Worm (Caenorhabditis elegans) whole organism, L4 larva: Measurements from ENCODE around the gene sdz-35.
A peak's percentile ranks its signal among the peaks of the same experiment; 100 is the strongest.
"Not testable (repeated sequence)": the region's sequence is repeated elsewhere in the genome, so short reads cannot be mapped to it uniquely, and the experiment has no call there.

Experiments used
- D1046.2 ChIP-seq: fragments of 200-800 bp; sonication (Bioruptor generic); IDR thresholded peaks from 2 replicates; pipeline ENCODE4 v1.3.6; 2022; ENCODE audit warnings: missing genetic modification characterization, missing compliant biosample characterization
- F26F4.8 ChIP-seq: fragments of 200-800 bp; sonication (Bioruptor generic); conservative IDR thresholded peaks from 2 replicates; pipeline ENCODE4 v1.3.6; 2022; ENCODE audit warnings: missing genetic modification characterization, missing compliant biosample characterization
- Y105C5A.15 ChIP-seq: fragments of 200-800 bp; sonication (Bioruptor generic); IDR thresholded peaks from 2 replicates; pipeline ENCODE4 v1.3.6; 2022; ENCODE audit warnings: missing genetic modification characterization, missing compliant biosample characterization
- aha-1 ChIP-seq: fragments of 150-350 bp; peaks from one replicate; lab custom pipeline; 2014; ENCODE audit warnings: missing biosample characterization, missing genetic modification characterization
- arid-1 ChIP-seq: fragments of 200-800 bp; sonication (Bioruptor generic); conservative IDR thresholded peaks from 2 replicates; pipeline ENCODE4 v1.3.6; 2022; ENCODE audit warnings: missing genetic modification reagents, missing genetic modification characterization, missing compliant biosample characterization
- ceh-82 ChIP-seq: sonication (generic microtip); optimal IDR thresholded peaks from 2 replicates; lab custom pipeline; 2017; ENCODE audit warnings: missing biosample characterization, missing genetic modification characterization
- ces-1 ChIP-seq: fragments of 150-350 bp; sonication (generic microtip); optimal IDR thresholded peaks from 4 replicates; lab custom pipeline; 2014; ENCODE audit warnings: missing biosample characterization, missing genetic modification reagents, missing genetic modification characterization
- daf-16 ChIP-seq, 3 experiments: sonication (generic microtip); optimal IDR thresholded peaks; 2 replicates each; lab custom pipeline; 2016 to 2017; ENCODE audit warnings: missing genetic modification characterization in 3 of 3, missing genetic modification reagents in 3 of 3, mild to moderate bottlenecking in 2 of 3, missing compliant biosample characterization in 2 of 3, missing biosample characterization in 1 of 3, moderate library complexity in 1 of 3
- dmd-6 ChIP-seq: fragments of 200-800 bp; sonication (Bioruptor generic); IDR thresholded peaks from 2 replicates; pipeline ENCODE4 v1.3.6; 2022; ENCODE audit warnings: missing genetic modification reagents, missing genetic modification characterization, missing compliant biosample characterization
- dpl-1 ChIP-seq: fragments of 150-350 bp; optimal IDR thresholded peaks from 2 replicates; lab custom pipeline; 2014; ENCODE audit warnings: missing biosample characterization, missing genetic modification reagents, missing genetic modification characterization
- duxl-1 ChIP-seq: sonication (generic microtip); optimal IDR thresholded peaks from 2 replicates; lab custom pipeline; 2016; ENCODE audit warnings: mild to moderate bottlenecking, missing genetic modification characterization, moderate library complexity, missing compliant biosample characterization; ENCODE audit not compliant: poor library complexity
- dve-1 ChIP-seq: sonication (generic microtip); optimal IDR thresholded peaks from 2 replicates; lab custom pipeline; 2017; ENCODE audit warnings: antibody characterized with exemption, mild to moderate bottlenecking, missing genetic modification characterization, missing compliant biosample characterization; ENCODE audit not compliant: insufficient read depth
- egl-43 ChIP-seq: fragments of 200-800 bp; sonication (Bioruptor generic); IDR thresholded peaks from 2 replicates; pipeline ENCODE4 v1.3.6; 2022; ENCODE audit warnings: missing genetic modification reagents, missing genetic modification characterization, missing compliant biosample characterization
- hlh-30 ChIP-seq: sonication (generic microtip); optimal IDR thresholded peaks from 2 replicates; lab custom pipeline; 2017; ENCODE audit warnings: antibody characterized with exemption, mild to moderate bottlenecking, missing genetic modification characterization, missing compliant biosample characterization; ENCODE audit not compliant: insufficient read depth
- lin-29 ChIP-seq: fragments of 200-800 bp; sonication (Bioruptor generic); IDR thresholded peaks from 2 replicates; pipeline ENCODE4 v1.3.6; 2022; ENCODE audit warnings: missing genetic modification reagents, missing genetic modification characterization, missing compliant biosample characterization
- mdl-1 ChIP-seq, 2 experiments: fragments of 150-350 bp in 1 of 2; sonication (generic microtip) in 1 of 2; optimal IDR thresholded peaks; 2 replicates each; lab custom pipeline; 2014 to 2017; ENCODE audit warnings: missing biosample characterization in 2 of 2, missing genetic modification characterization in 2 of 2
- mes-2 ChIP-seq: sonication (generic microtip); optimal IDR thresholded peaks from 2 replicates; lab custom pipeline; 2016; ENCODE audit warnings: missing genotype, mild to moderate bottlenecking, missing genetic modification characterization, missing compliant biosample characterization; ENCODE audit not compliant: poor library complexity, severe bottlenecking
- mxl-2 ChIP-seq: fragments of 200-800 bp; sonication (Bioruptor generic); conservative IDR thresholded peaks from 2 replicates; pipeline ENCODE4 v1.3.6; 2022; ENCODE audit warnings: missing genetic modification reagents, missing genetic modification characterization, missing compliant biosample characterization
- nhr-10 ChIP-seq: fragments of 150-350 bp; optimal IDR thresholded peaks from 2 replicates; lab custom pipeline; 2014; ENCODE audit warnings: missing biosample characterization, missing genetic modification characterization
- nhr-102 ChIP-seq: sonication (generic microtip); optimal IDR thresholded peaks from 2 replicates; lab custom pipeline; 2016; ENCODE audit warnings: mild to moderate bottlenecking, missing genetic modification characterization, moderate library complexity, missing compliant biosample characterization
- nhr-11 ChIP-seq: fragments of 150-350 bp; optimal IDR thresholded peaks from 2 replicates; lab custom pipeline; 2014; ENCODE audit warnings: missing biosample characterization, missing genetic modification characterization
- nhr-111 ChIP-seq: fragments of 200-800 bp; sonication (Bioruptor generic); optimal IDR thresholded peaks from 2 replicates; lab custom pipeline; 2018; ENCODE audit warnings: mild to moderate bottlenecking, missing genetic modification characterization, missing compliant biosample characterization
- nhr-28 ChIP-seq: fragments of 150-350 bp; optimal IDR thresholded peaks from 2 replicates; lab custom pipeline; 2014; ENCODE audit warnings: missing biosample characterization, missing genetic modification characterization
- nhr-76 ChIP-seq: fragments of 150-350 bp; optimal IDR thresholded peaks from 2 replicates; lab custom pipeline; 2014; ENCODE audit warnings: missing biosample characterization, missing genetic modification characterization
- php-3 ChIP-seq: fragments of 200-800 bp; sonication (Bioruptor generic); IDR thresholded peaks from 2 replicates; pipeline ENCODE4 v1.3.6; 2022; ENCODE audit warnings: missing genetic modification reagents, missing genetic modification characterization, missing compliant biosample characterization
- pqm-1 ChIP-seq: sonication (generic microtip); optimal IDR thresholded peaks from 2 replicates; lab custom pipeline; 2017; ENCODE audit warnings: missing biosample characterization, missing genetic modification characterization
- set-16 ChIP-seq: fragments of 200-800 bp; sonication (Bioruptor generic); IDR thresholded peaks from 2 replicates; pipeline ENCODE4 v1.3.6; 2022; ENCODE audit warnings: missing genetic modification reagents, missing genetic modification characterization, missing compliant biosample characterization
- snpc-4 ChIP-seq: fragments of 150-350 bp; optimal IDR thresholded peaks from 2 replicates; lab custom pipeline; 2014; ENCODE audit warnings: missing biosample characterization, missing genetic modification characterization
- spr-3 ChIP-seq: fragments of 200-800 bp; sonication (Bioruptor generic); optimal IDR thresholded peaks from 2 replicates; lab custom pipeline; 2018; ENCODE audit warnings: mild to moderate bottlenecking, missing genetic modification characterization, missing compliant biosample characterization
- tag-97 ChIP-seq: fragments of 200-800 bp; sonication (Bioruptor generic); IDR thresholded peaks from 2 replicates; pipeline ENCODE4 v1.3.6; 2022; ENCODE audit warnings: missing genetic modification characterization, missing compliant biosample characterization
- tra-1 ChIP-seq: fragments of 200-800 bp; sonication (Bioruptor generic); IDR thresholded peaks from 2 replicates; pipeline ENCODE4 v1.3.6; 2022; ENCODE audit warnings: missing genetic modification reagents, missing genetic modification characterization, missing compliant biosample characterization
- unc-62 ChIP-seq, 3 experiments: fragments of 150-350 bp in 1 of 3; sonication (generic microtip); optimal IDR thresholded peaks in 2 of 3; peaks in 1 of 3; 1 replicate in 1 of 3; 2 replicates in 2 of 3; lab custom pipeline; 2014 to 2017; ENCODE audit warnings: missing biosample characterization in 3 of 3, missing genetic modification characterization in 3 of 3, missing genetic modification reagents in 3 of 3, missing genotype in 1 of 3
- zag-1 ChIP-seq: fragments of 150-350 bp; optimal IDR thresholded peaks from 2 replicates; lab custom pipeline; 2014; ENCODE audit warnings: missing biosample characterization, missing genetic modification characterization
- zfp-2 ChIP-seq: sonication (generic microtip); optimal IDR thresholded peaks from 2 replicates; lab custom pipeline; 2016; ENCODE audit warnings: mild to moderate bottlenecking, missing genetic modification characterization, missing compliant biosample characterization

sdz-35 gene

DNA sequence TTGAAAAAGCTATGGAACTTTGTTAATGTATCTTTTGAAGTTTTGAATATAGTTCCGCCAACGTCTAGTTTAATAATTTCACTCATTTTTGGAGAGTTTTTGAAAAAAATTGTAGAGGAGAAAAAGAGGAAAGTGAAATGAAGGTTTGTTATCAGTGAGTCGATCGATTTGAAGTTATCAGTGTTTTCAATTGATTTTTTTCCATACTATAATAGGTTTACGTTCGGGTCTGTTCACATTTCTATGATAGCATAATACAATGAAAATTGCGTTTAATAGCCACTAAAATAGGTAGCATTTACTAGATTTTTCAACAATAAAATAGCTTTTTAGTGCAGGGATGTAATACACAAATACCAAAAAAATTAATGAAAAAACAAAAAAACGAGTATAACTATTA lies 16.6 kb upstream of the sdz-35 start, which contains the start of gene ZC239.16:
Gene ZC239.16 (minus strand): TSS at position 120 of the 400 bp plus-strand sequence.
- TF ChIP-seq dmd-6 (GFP tag; lab: Robert Waterston, UW) (0 out of 2 replicates have a peak, but pooled peaks have one; percentile 8), spr-3 (GFP tag; lab: Kevin White, UChicago) (no peak), nhr-28 (peak; percentile 50), daf-16 (GFP tag; optimal IDR thresholded peaks at IDR 0.05; lab: Kevin White, UChicago) (no peak), daf-16 (tag; optimal IDR thresholded peaks at IDR 0.05; lab: Kevin White, UChicago) (peak; percentile 61), mes-2 (tag; lab: Kevin White, UChicago) (no peak), zfp-2 (tag; lab: Kevin White, UChicago) (no peak), php-3 (GFP tag; lab: Robert Waterston, UW) (peak; percentile 27; the same call in 1 of the 2 replicates), pqm-1 (tag; lab: Kevin White, UChicago) (peak; percentile 38), dve-1 (tag; lab: Kevin White, UChicago) (peak; percentile 23)

DNA sequence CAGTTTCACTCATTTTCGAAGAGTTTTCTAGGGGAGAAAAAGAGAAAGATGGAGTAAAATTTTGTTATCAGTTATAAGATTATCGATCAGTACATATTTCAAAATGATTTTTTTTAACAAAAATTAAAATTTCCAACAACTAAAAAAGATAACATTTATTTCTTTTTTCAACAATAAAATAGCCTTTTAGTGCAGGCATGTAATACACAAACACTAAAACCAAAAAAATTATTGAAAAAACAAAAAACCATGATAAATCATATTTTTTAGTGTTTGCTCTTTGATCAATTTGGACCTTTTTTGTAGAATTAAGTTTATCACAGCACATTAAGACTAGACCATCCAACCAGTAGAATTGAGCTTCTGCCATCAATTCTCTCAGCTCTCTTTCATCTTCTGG lies 16.1 kb upstream of the sdz-35 start, which contains the start of gene ZC239.15:
Gene ZC239.15 (minus strand): TSS at position 101 of the 400 bp plus-strand sequence.
- TF ChIP-seq daf-16 (GFP tag; optimal IDR thresholded peaks at IDR 0.05; lab: Kevin White, UChicago) (no peak), daf-16 (tag; optimal IDR thresholded peaks at IDR 0.05; lab: Kevin White, UChicago) (peak; percentile 2), aha-1 (tag; lab: Kevin White, UChicago) (peak; percentile 16), arid-1 (GFP tag; lab: Robert Waterston, UW) (no peak)
- TF ChIP-seq, all 104 proteins: peak for 2

DNA sequence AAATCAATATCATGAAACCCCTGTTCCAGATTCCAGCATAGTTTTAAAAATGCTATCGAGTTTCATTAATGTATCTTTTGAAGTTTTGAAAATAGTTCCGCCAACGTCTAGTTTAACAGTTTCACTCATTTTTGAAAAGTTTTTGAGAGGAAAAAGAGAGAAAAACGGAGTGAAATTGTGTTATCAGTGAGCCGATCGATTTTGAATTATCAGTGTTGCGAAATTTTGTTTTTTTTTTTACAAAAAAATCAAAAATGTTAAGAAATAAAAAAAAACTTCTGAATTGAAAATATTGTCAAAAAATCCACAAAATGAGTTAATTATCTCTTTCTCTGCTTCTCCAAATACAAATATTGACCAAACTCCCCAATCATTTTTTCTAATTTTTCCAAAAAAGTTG lies 14.1 kb upstream of the sdz-35 start, which contains the start of gene ZC239.13:
Gene ZC239.13 (minus strand): TSS at position 154 of the 400 bp plus-strand sequence.
- TF ChIP-seq lin-29 (GFP tag; lab: Robert Waterston, UW) (no peak), pqm-1 (tag; lab: Kevin White, UChicago) (peak; percentile 26)

DNA sequence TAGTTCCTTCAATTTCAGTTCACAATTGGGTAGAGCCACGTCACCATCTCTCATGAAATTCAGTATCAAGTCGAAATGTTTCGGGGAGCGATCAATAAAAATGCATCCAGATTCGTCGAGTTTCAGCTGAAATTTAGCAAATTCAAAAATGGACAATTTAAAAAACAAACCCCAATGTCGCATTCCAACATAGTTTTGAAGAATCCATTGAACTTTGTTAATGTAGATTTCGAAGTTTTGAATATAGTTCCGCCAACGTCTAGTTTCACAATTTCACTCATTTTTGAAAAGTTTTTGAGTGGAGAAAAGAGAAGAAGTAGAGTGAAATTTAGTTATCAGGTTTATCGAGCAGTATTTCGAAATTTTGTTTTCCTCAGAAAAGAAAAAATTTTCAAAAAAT lies 13.2 kb upstream of the sdz-35 start, which contains the start of gene ZC239.14:
Gene ZC239.14 (minus strand): TSS at position 305 of the 400 bp plus-strand sequence.
- TF ChIP-seq nhr-102 (tag; lab: Kevin White, UChicago) (no peak), aha-1 (tag; lab: Kevin White, UChicago) (peak; percentile 91)

DNA sequence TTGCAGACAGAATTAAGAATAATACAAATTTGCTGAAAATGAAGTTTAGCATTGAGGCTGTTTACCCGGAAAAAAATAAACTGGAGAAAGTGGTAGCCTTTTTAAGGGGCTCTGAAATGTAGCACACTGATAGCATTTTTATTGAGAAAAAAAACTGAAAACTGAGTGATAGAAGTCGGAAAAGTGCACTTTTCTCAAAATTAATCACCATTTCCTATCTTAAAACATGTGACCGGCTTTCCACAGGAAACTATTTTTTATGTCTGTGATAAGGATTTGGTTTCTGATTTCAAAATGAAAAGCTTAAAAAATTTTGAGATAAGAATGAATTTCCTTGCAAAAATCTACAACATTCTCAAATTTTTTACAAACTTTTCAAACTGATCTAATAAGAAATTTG lies 12.1 kb upstream of the sdz-35 start, which contains the start of gene ZC239.22:
Gene ZC239.22 (minus strand): TSS at position 101 of the 400 bp plus-strand sequence.
- TF ChIP-seq snpc-4 (tag; lab: Kevin White, UChicago), result no peak
- TF ChIP-seq duxl-1 (tag; lab: Kevin White, UChicago), result no peak
- TF ChIP-seq hlh-30 (tag; lab: Kevin White, UChicago), result no peak
- TF ChIP-seq nhr-76 (tag; lab: Kevin White, UChicago), result no peak
- TF ChIP-seq zag-1, result no peak
- peak; percentile 21 for TF ChIP-seq aha-1 (tag; lab: Kevin White, UChicago)

DNA sequence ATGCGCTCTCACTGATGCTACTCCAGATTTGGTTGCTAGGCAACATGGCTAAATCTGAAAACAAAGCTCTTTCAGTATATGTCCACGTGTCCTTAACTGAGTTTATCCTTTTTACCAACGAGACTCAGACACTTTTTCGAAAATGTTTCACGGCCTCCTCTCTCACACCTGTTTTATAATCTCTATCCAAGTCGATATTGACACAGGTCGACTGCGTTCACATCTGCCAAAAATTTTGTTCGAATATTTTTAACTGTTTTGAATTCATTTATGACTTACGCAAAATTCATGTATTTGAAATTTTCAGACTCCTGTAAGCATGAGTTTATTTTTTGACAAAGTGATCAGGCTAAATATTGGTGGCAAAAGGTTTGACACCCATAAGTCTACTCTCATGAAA lies 7.2 kb upstream of the sdz-35 start, which contains the start of gene ZC239.3:
Gene ZC239.3 (plus strand): TSS at position 301 of the 400 bp plus-strand sequence.
- not testable (repeated sequence) for TF ChIP-seq F26F4.8, lin-29, dmd-6 (GFP tag; lab: Robert Waterston, UW)

DNA sequence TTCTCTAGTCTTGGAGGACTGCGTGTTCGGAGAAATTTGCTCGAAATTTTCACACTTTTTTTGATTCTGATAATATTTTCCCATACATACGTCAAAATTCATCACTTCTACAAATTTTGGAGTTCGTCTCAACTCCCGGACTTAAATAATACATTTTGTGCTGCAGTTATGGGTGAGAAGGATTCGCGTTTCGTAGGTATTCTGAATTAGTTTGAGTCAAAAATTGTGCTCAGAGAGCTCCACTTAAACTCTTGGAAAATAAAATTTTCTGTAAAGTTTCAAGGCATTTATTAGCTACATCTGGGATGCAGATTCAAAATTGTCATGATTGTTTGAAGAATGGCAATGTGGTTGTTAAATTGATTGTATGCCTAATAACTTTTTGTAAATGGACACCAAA lies 5.3 kb upstream of the sdz-35 start, which contains the start of gene ZC239.4:
Gene ZC239.4 (plus strand): TSS at position 301 of the 400 bp plus-strand sequence.
- TF ChIP-seq mxl-2 (GFP tag; lab: Robert Waterston, UW) (no peak), tag-97 (GFP tag; lab: Robert Waterston, UW) (no peak), dpl-1 (GFP tag; lab: Kevin White, UChicago) (no peak), Y105C5A.15 (GFP tag; lab: Robert Waterston, UW) (no peak)

DNA sequence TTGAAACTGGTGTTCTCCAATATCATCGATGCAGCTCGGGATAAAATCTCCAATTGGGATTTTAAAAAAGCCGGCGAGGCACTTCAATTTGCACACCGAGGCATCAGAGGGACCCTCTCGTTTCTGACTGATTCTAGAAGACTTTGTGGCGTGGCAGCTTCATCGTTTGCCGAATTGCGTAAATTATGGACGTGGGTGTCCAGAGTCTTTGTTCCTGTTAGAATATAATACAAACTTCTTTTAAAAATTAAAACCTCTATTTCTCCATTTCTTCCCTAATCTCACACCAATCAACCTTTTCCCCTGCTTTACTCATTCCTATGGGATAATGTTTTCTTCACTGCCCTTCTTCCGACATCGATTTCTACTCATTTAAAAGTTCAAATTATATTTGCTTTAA lies 1.8 kb upstream of the sdz-35 start, which contains the start of gene ZC239.5:
Gene ZC239.5 (plus strand): TSS at position 301 of the 400 bp plus-strand sequence.
- TF ChIP-seq set-16 (no peak), nhr-10 (tag; lab: Kevin White, UChicago) (no peak), D1046.2 (GFP tag; lab: Robert Waterston, UW) (0 out of 2 replicates have a peak, but pooled peaks have one; percentile 12), ces-1 (GFP tag; lab: Kevin White, UChicago) (no peak), nhr-111 (GFP tag; lab: Kevin White, UChicago) (no peak), mdl-1 (tag; optimal IDR thresholded peaks at IDR 0.05; lab: Kevin White, UChicago) (no peak), tra-1 (GFP tag; lab: Robert Waterston, UW) (no peak), unc-62 (GFP tag; optimal IDR thresholded peaks at IDR 0.05 in 1 of 2; lab: Kevin White, UChicago) (peak in 1 of 2 experiments; percentile 56), unc-62 (tag; optimal IDR thresholded peaks at IDR 0.05; lab: Kevin White, UChicago) (no peak), ceh-82 (tag; lab: Kevin White, UChicago) (no peak), egl-43 (no peak), nhr-11 (tag; lab: Kevin White, UChicago) (no peak)
